Fruit fly (Drosophila melanogaster): Measurements from ENCODE around the gene Idh.

Gene Idh

DNA sequence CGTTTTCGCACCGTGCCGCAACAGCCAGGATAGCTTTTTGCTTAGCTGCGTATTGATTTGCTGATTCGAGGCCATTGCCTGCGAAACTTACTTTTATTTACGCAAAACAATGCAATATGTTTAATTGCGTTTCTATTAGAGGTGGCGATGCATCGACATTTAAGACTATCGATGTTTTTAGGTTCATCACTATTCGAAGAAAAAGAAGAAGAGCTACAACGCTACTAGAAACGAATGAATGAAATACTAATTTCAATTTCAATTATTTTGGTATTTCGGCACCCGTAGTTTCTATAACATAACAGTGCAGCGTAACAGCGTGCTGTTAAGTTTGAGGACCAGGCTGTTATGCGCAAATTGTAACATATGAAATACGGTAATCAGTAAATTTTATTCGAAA lies 44.4 kb upstream of the Idh start, which contains the start of the genes Tpt, mkg-p and CG13667 (continued):
- TF ChIP-seq inv (GFP tag; IDR thresholded peaks at IDR 0.05; ENCODE audit: partially characterized antibody) (peak; percentile 78), CG4820 (GFP tag; optimal IDR thresholded peaks at IDR 0.05) (no peak), CG12219 (GFP tag; optimal IDR thresholded peaks at IDR 0.05) (no peak), CG31224 (GFP tag; IDR thresholded peaks at IDR 0.05) (no peak), dan (GFP tag; IDR thresholded peaks at IDR 0.05) (no peak), CG1529 (GFP tag; optimal IDR thresholded peaks at IDR 0.05) (no peak), wor (GFP tag; IDR thresholded peaks at IDR 0.05) (no peak), tin (GFP tag; optimal IDR thresholded peaks at IDR 0.05) (no peak), CHES-1-like (GFP tag; optimal IDR thresholded peaks at IDR 0.05) (peak; percentile 81), bab2 (GFP tag; optimal IDR thresholded peaks at IDR 0.05) (no peak), run (tag; optimal IDR thresholded peaks at IDR 0.05) (no peak), MESR4 (GFP tag; optimal IDR thresholded peaks at IDR 0.05) (peak; percentile 75), CG3407 (GFP tag; optimal IDR thresholded peaks at IDR 0.05) (no peak), ac (GFP tag; optimal IDR thresholded peaks at IDR 0.05) (no peak), gcm (GFP tag; optimal IDR thresholded peaks at IDR 0.05) (no peak), pzg (GFP tag; optimal IDR thresholded peaks at IDR 0.05) (peak; percentile 97), Gsc (GFP tag; IDR thresholded peaks at IDR 0.05) (no peak), CG10959 (GFP tag; IDR thresholded peaks at IDR 0.05) (no peak), CG6254 (GFP tag; optimal IDR thresholded peaks at IDR 0.05) (no peak), CG7963 (GFP tag; IDR thresholded peaks at IDR 0.05; ENCODE audit: partially characterized antibody) (peak; percentile 62; the same call in 2 of the 3 replicates), stc (GFP tag; IDR thresholded peaks at IDR 0.05) (no peak), ci (GFP tag; IDR thresholded peaks at IDR 0.05) (no peak), Ptx1 (GFP tag; IDR thresholded peaks at IDR 0.05) (no peak), B-H2 (GFP tag; optimal IDR thresholded peaks at IDR 0.05) (no peak), Dref (GFP tag; IDR thresholded peaks at IDR 0.05) (peak; percentile 87), CG11456 (GFP tag; IDR thresholded peaks at IDR 0.05) (no peak), unc-4 (GFP tag; IDR thresholded peaks at IDR 0.05; ENCODE audit: partially characterized antibody) (peak; percentile 87), HHEX (GFP tag; optimal IDR thresholded peaks at IDR 0.05) (no peak), sob (GFP tag; IDR thresholded peaks at IDR 0.05) (peak; percentile 51; the same call in 1 of the 2 replicates), CG10321 (GFP tag; IDR thresholded peaks at IDR 0.05) (no peak), crp (GFP tag; optimal IDR thresholded peaks at IDR 0.05) (peak in 1 of 2 experiments; percentile 16), CG16815 (GFP tag; optimal IDR thresholded peaks at IDR 0.05) (no peak), wek (GFP tag; optimal IDR thresholded peaks at IDR 0.05) (no peak), CG8478 (optimal IDR thresholded peaks at IDR 0.05) (no peak), vvl (GFP tag; IDR thresholded peaks at IDR 0.05) (peak; percentile 64), lab (GFP tag; optimal IDR thresholded peaks at IDR 0.05) (no peak), cg (GFP tag; optimal IDR thresholded peaks at IDR 0.05) (no peak), lbe (GFP tag; optimal IDR thresholded peaks at IDR 0.05) (no peak), CG12391 (tag; optimal IDR thresholded peaks at IDR 0.05) (peak; percentile 26), Hsf (GFP tag; optimal IDR thresholded peaks at IDR 0.05) (no peak), CG15073 (GFP tag; optimal IDR thresholded peaks at IDR 0.05) (no peak), Dbx (GFP tag; IDR thresholded peaks at IDR 0.05) (no peak), CG4617 (GFP tag; optimal IDR thresholded peaks at IDR 0.05; ENCODE audit: borderline replicate concordance) (peak; percentile 94), CG33557 (GFP tag; optimal IDR thresholded peaks at IDR 0.05) (no peak), maf-S (GFP tag; optimal IDR thresholded peaks at IDR 0.05) (no peak), NFAT (GFP tag; IDR thresholded peaks at IDR 0.05) (no peak), knrl (GFP tag; IDR thresholded peaks at IDR 0.05; ENCODE audit: partially characterized antibody) (peak; percentile 83), Hey (tag; optimal IDR thresholded peaks at IDR 0.05) (no peak), Oaz (GFP tag; IDR thresholded peaks at IDR 0.05) (no peak), Ets65A (GFP tag) (no peak), Med (GFP tag) (peak; percentile 76), psq (GFP tag; optimal IDR thresholded peaks at IDR 0.05) (no peak)

Data from whole organism, embryonic.